Fruit fly (Drosophila melanogaster): ENCODE measurements around the gene Pfdn1.

Pfdn1 gene

dm6 chr2L:6090786-6091716, 22.2 kb downstream of the Pfdn1 start, which contains the start of gene CG45075 (continued):
- TF ChIP-seq seq (GFP tag; IDR thresholded peaks at IDR 0.05): 0 out of 2 replicates have a peak, but pooled peaks have one; percentile 25
- no peak for TF ChIP-seq gfzf (GFP tag; optimal IDR thresholded peaks at IDR 0.05)
- no peak for TF ChIP-seq CG1233 (GFP tag; optimal IDR thresholded peaks at IDR 0.05)
- no peak for TF ChIP-seq CG4820 (GFP tag; optimal IDR thresholded peaks at IDR 0.05)
- TF ChIP-seq Atf-2 (GFP tag; optimal IDR thresholded peaks at IDR 0.05): no peak
- peak; percentile 23 for TF ChIP-seq CG17829 (tag; optimal IDR thresholded peaks at IDR 0.05)
- no peak for TF ChIP-seq zfh1 (GFP tag; IDR thresholded peaks at IDR 0.05)
- no peak for TF ChIP-seq CG12071 (GFP tag; optimal IDR thresholded peaks at IDR 0.05)
- no peak for TF ChIP-seq CG14050 (GFP tag; IDR thresholded peaks at IDR 0.05)
- no peak for TF ChIP-seq lov (optimal IDR thresholded peaks at IDR 0.05)
- no peak for TF ChIP-seq lov (GFP tag; IDR thresholded peaks at IDR 0.05)
- TF ChIP-seq zfh2 (GFP tag; optimal IDR thresholded peaks at IDR 0.05): no peak
- TF ChIP-seq CG6272 (GFP tag; IDR thresholded peaks at IDR 0.05): no peak
- TF ChIP-seq Mad (GFP tag; optimal IDR thresholded peaks at IDR 0.05): no peak
- TF ChIP-seq Lim3 (GFP tag; IDR thresholded peaks at IDR 0.05): no peak
- no peak for TF ChIP-seq CG7556 (GFP tag; optimal IDR thresholded peaks at IDR 0.05)
- no peak for TF ChIP-seq gce (GFP tag; IDR thresholded peaks at IDR 0.05)
- TF ChIP-seq dmrt99B (tag; optimal IDR thresholded peaks at IDR 0.05): peak; percentile 10
- TF ChIP-seq CG11247 (GFP tag; IDR thresholded peaks at IDR 0.05): no peak
- TF ChIP-seq CG3163 (GFP tag; optimal IDR thresholded peaks at IDR 0.05): no peak
- no peak for TF ChIP-seq CG10462 (GFP tag; optimal IDR thresholded peaks at IDR 0.05)
- no peak for TF ChIP-seq sna (GFP tag; IDR thresholded peaks at IDR 0.05; ENCODE audit: partially characterized antibody)
- TF ChIP-seq CG4854 (GFP tag; optimal IDR thresholded peaks at IDR 0.05): no peak
- no peak for TF ChIP-seq CG17802 (tag; optimal IDR thresholded peaks at IDR 0.05)
- TF ChIP-seq pita (GFP tag; optimal IDR thresholded peaks at IDR 0.05): no peak
- no peak for TF ChIP-seq CG4730 (GFP tag; IDR thresholded peaks at IDR 0.05)
- TF ChIP-seq Fer2 (tag; optimal IDR thresholded peaks at IDR 0.05): no peak
- peak; percentile 32 for TF ChIP-seq stwl (tag; optimal IDR thresholded peaks at IDR 0.05)
- TF ChIP-seq Bdp1 (GFP tag; optimal IDR thresholded peaks at IDR 0.05): no peak
- TF ChIP-seq nerfin-2 (GFP tag; IDR thresholded peaks at IDR 0.05; ENCODE audit: partially characterized antibody): no peak
- TF ChIP-seq CG5180 (GFP tag; optimal IDR thresholded peaks at IDR 0.05): peak; percentile 94
- peak; percentile 10 for TF ChIP-seq CG10267 (tag; optimal IDR thresholded peaks at IDR 0.05)
- no peak for TF ChIP-seq CG10147 (GFP tag; optimal IDR thresholded peaks at IDR 0.05)
- no peak for TF ChIP-seq ERR (GFP tag; optimal IDR thresholded peaks at IDR 0.05)
- no peak for TF ChIP-seq gem (tag; optimal IDR thresholded peaks at IDR 0.05)
- TF ChIP-seq CG11504 (tag; optimal IDR thresholded peaks at IDR 0.05): no peak
- no peak for TF ChIP-seq az2 (GFP tag; optimal IDR thresholded peaks at IDR 0.05)
- no peak for TF ChIP-seq CG7839 (tag; optimal IDR thresholded peaks at IDR 0.05)
- TF ChIP-seq B-H2 (GFP tag; optimal IDR thresholded peaks at IDR 0.05): no peak
- no peak for TF ChIP-seq Sox102F (GFP tag; optimal IDR thresholded peaks at IDR 0.05)
- TF ChIP-seq Ets97D (GFP tag; optimal IDR thresholded peaks at IDR 0.05): peak; percentile 6
- no peak for TF ChIP-seq CG31388 (GFP tag; optimal IDR thresholded peaks at IDR 0.05)
- no peak for TF ChIP-seq Vsx1 (GFP tag; optimal IDR thresholded peaks at IDR 0.05)
- no peak for TF ChIP-seq Nf-YB (GFP tag; optimal IDR thresholded peaks at IDR 0.05)
- no peak for TF ChIP-seq wdn (GFP tag; IDR thresholded peaks at IDR 0.05)
- TF ChIP-seq gsb (GFP tag; IDR thresholded peaks at IDR 0.05): no peak
- TF ChIP-seq CG11696 (GFP tag; IDR thresholded peaks at IDR 0.05): no peak
- no peak for TF ChIP-seq CG18619 (GFP tag; optimal IDR thresholded peaks at IDR 0.05)
- TF ChIP-seq insv (GFP tag; optimal IDR thresholded peaks at IDR 0.05): peak in 1 of 2 experiments; percentile 93

Data from whole organism, embryonic.